Fruit fly (Drosophila melanogaster): Measurements from ENCODE around the gene Cp7Fb.

The Cp7Fb gene

dm6 chrX:8491452-8492046 lies 17.9 kb downstream of the Cp7Fb start (continued):
- TF ChIP-seq bsh (GFP tag; optimal IDR thresholded peaks at IDR 0.05) = peak in 1 of 2 experiments; percentile 56
- TF ChIP-seq CG2116 (GFP tag; optimal IDR thresholded peaks at IDR 0.05) = no peak
- no peak for TF ChIP-seq odd (GFP tag; optimal IDR thresholded peaks at IDR 0.05)
- no peak for TF ChIP-seq kah (GFP tag; optimal IDR thresholded peaks at IDR 0.05)
- 0 out of 2 replicates have a peak, but pooled peaks have one; percentile 19 for TF ChIP-seq CG9215 (GFP tag; IDR thresholded peaks at IDR 0.05)
- no peak for TF ChIP-seq cato (GFP tag; optimal IDR thresholded peaks at IDR 0.05; ENCODE audit: borderline replicate concordance)
- no peak for TF ChIP-seq CG14050 (GFP tag; IDR thresholded peaks at IDR 0.05)
- TF ChIP-seq fd96Cb (tag; optimal IDR thresholded peaks at IDR 0.05) = no peak
- TF ChIP-seq CHES-1-like (GFP tag; optimal IDR thresholded peaks at IDR 0.05) = peak; percentile 28
- peak; percentile 53; the same call in 1 of the 2 replicates for TF ChIP-seq slbo (GFP tag; IDR thresholded peaks at IDR 0.05)
- TF ChIP-seq al (GFP tag; IDR thresholded peaks at IDR 0.05) = no peak
- peak; percentile 30 for TF ChIP-seq CG18262 (tag; optimal IDR thresholded peaks at IDR 0.05)
- TF ChIP-seq prd (optimal IDR thresholded peaks at IDR 0.05) = no peak
- TF ChIP-seq prd (GFP tag; IDR thresholded peaks at IDR 0.05) = peak; percentile 27; the same call in 1 of the 3 replicates
- peak; percentile 4 for TF ChIP-seq Chrac-16 (GFP tag; optimal IDR thresholded peaks at IDR 0.05)
- TF ChIP-seq CG6272 (GFP tag; IDR thresholded peaks at IDR 0.05) = 0 out of 2 replicates have a peak, but pooled peaks have one; percentile 12
- peak; percentile 4 for TF ChIP-seq pum (GFP tag; optimal IDR thresholded peaks at IDR 0.05)
- TF ChIP-seq Sry-δ (GFP tag; optimal IDR thresholded peaks at IDR 0.05) = no peak
- TF ChIP-seq CG4820 (GFP tag; optimal IDR thresholded peaks at IDR 0.05) = peak; percentile 28
- TF ChIP-seq PHDP (tag; optimal IDR thresholded peaks at IDR 0.05) = peak; percentile 10
- TF ChIP-seq CG1603 (tag; optimal IDR thresholded peaks at IDR 0.05) = peak; percentile 2
- peak; percentile 6 for TF ChIP-seq CG1602 (GFP tag; optimal IDR thresholded peaks at IDR 0.05)
- TF ChIP-seq CG9609 (GFP tag; optimal IDR thresholded peaks at IDR 0.05) = peak; percentile 6
- TF ChIP-seq tin (GFP tag; optimal IDR thresholded peaks at IDR 0.05) = peak; percentile 20
- TF ChIP-seq gem (tag; optimal IDR thresholded peaks at IDR 0.05) = peak; percentile 38
- peak; percentile 32 for TF ChIP-seq ind (GFP tag; optimal IDR thresholded peaks at IDR 0.05)
- TF ChIP-seq phol (tag; optimal IDR thresholded peaks at IDR 0.05) = peak; percentile 32
- TF ChIP-seq CG12155 (GFP tag; optimal IDR thresholded peaks at IDR 0.05) = peak; percentile 5
- TF ChIP-seq mam (GFP tag; optimal IDR thresholded peaks at IDR 0.05) = peak; percentile 30
- TF ChIP-seq tio (GFP tag; optimal IDR thresholded peaks at IDR 0.05) = peak; percentile 38
- TF ChIP-seq Gug (GFP tag; IDR thresholded peaks at IDR 0.05) = peak; percentile 27; the same call in 1 of the 4 replicates
- no peak for TF ChIP-seq Ada2b (GFP tag; IDR thresholded peaks at IDR 0.05)
- TF ChIP-seq Myb (GFP tag; optimal IDR thresholded peaks at IDR 0.05) = peak; percentile 17
- peak; percentile 39; the same call in 1 of the 2 replicates for TF ChIP-seq Ptx1 (GFP tag; IDR thresholded peaks at IDR 0.05)
- TF ChIP-seq seq (GFP tag; IDR thresholded peaks at IDR 0.05) = no peak
- TF ChIP-seq CG10959 (GFP tag; IDR thresholded peaks at IDR 0.05) = no peak
- no peak for TF ChIP-seq unc-4 (GFP tag; IDR thresholded peaks at IDR 0.05; ENCODE audit: partially characterized antibody)
- TF ChIP-seq CG11504 (tag; optimal IDR thresholded peaks at IDR 0.05) = peak; percentile 33
- no peak for TF ChIP-seq CG12071 (GFP tag; optimal IDR thresholded peaks at IDR 0.05)
- no peak for TF ChIP-seq Mad (GFP tag; optimal IDR thresholded peaks at IDR 0.05)
- TF ChIP-seq dati (GFP tag; IDR thresholded peaks at IDR 0.05) = no peak
- no peak for TF ChIP-seq crp (GFP tag; optimal IDR thresholded peaks at IDR 0.05)
- peak; percentile 47 for TF ChIP-seq Oli (tag; optimal IDR thresholded peaks at IDR 0.05)
- no peak for TF ChIP-seq Ravus (GFP tag; IDR thresholded peaks at IDR 0.05)
- TF ChIP-seq grau (tag; optimal IDR thresholded peaks at IDR 0.05) = peak; percentile 16
- TF ChIP-seq Xbp1 (GFP tag; optimal IDR thresholded peaks at IDR 0.05) = peak; percentile 52
- TF ChIP-seq nom (GFP tag; optimal IDR thresholded peaks at IDR 0.05) = peak; percentile 28
- no peak for TF ChIP-seq CG10321 (GFP tag; IDR thresholded peaks at IDR 0.05)
- peak; percentile 47 for TF ChIP-seq CG30403 (GFP tag; optimal IDR thresholded peaks at IDR 0.05)
- TF ChIP-seq luna (GFP tag; optimal IDR thresholded peaks at IDR 0.05) = no peak
- peak; percentile 17 for TF ChIP-seq chn (GFP tag; optimal IDR thresholded peaks at IDR 0.05)

All from whole organism, embryonic.